Worm (Caenorhabditis elegans): ENCODE measurements around the gene Y37E11AR.7.

The Y37E11AR.7 gene

DNA sequence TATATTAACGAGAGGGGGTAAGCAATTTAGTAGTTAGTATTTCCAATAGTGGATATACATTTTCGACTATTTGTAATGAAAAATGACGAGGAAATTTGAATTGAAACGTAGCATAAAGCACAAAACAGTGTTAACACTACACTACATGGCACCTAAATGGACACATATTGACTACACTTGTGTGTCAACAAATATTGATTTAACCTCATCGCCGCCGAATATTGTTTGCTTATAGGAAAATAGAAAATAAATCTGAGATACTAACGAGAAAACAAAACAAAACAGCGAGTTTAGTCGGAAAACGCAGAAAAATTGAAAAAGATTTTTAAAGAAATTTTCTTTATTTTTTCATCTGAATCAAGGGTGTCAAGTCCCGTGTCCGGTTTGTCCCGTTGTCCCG lies 34.6 kb downstream of the Y37E11AR.7 start:
- no peak for TF ChIP-seq dao-5 (tag; optimal IDR thresholded peaks at IDR 0.05)

DNA sequence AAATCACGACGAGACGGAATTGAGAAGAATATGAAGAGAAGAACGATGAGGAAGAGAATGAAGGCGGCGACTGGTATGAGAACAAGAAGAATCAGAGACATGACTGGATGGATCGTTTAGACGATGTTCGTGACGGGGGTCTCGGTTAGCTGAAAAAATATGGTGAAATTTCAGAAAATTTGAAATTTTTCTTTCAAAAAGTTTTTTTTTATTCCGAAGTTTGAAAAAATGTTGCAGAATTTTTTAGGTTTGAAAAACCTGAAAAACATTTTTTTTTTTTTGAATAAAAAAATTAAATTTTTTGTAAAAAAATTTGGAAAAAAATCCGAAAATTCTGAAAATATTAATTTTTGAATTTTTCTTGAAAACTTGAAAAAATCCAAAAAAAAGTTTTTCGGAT lies 36.2 kb downstream of the Y37E11AR.7 start, which contains the start of gene Y37E11AM.3:
Gene Y37E11AM.3 (minus strand): TSS at position 101 of the 400 bp plus-strand sequence.
- TF ChIP-seq dao-5 (tag; optimal IDR thresholded peaks at IDR 0.05): no peak
- TF ChIP-seq W03F9.2 (tag; optimal IDR thresholded peaks at IDR 0.05): no peak
- no peak for TF ChIP-seq him-1 (tag; optimal IDR thresholded peaks at IDR 0.05)

DNA sequence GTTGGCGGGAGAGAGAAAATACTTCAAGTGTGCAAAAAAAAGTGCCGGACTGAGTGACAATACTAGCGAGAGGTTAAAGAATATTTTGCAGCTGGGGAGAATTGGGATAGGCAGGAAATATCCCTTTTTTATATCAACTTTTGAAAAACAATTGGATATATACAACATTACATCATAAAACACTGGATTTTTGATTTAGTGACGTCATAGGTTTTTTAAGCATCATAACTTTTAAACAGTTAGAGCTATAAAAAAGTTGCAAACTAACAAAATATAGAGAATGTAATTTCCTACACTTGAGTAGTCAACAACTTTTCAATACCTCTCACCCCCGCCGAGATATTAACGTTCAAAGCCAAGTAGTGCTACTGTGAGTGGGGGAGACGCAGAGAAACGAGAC lies 44.5 kb downstream of the Y37E11AR.7 start:
- TF ChIP-seq dao-5 (tag; optimal IDR thresholded peaks at IDR 0.05) (no peak), him-1 (tag; optimal IDR thresholded peaks at IDR 0.05) (no peak), W03F9.2 (tag; optimal IDR thresholded peaks at IDR 0.05) (no peak)

DNA sequence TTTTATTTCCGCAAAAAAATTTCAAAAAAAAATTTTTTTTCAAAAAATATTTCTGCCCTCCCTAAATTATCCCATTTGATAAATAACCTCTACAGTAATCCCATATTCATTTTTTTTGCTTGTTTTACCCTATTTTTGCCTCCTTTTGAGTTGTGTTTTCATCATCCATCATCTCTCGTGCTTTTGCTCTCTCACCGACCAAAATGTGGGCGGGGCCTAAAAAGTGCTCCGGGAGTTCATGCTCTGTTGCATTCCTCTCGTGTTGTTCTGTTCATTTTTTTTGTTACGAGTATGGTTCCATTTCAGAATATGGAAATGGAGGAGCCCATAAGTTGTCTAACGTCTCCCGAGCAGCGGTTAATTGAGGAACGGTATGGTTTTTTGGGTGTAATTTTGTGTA lies 46.1 kb downstream of the Y37E11AR.7 start, which contains the start of gene Y37E11AL.1:
Gene Y37E11AL.1 (plus strand): TSS at position 301 of the 400 bp plus-strand sequence.
- TF ChIP-seq W03F9.2 (tag; optimal IDR thresholded peaks at IDR 0.05) (no peak), dao-5 (tag; optimal IDR thresholded peaks at IDR 0.05) (no peak), him-1 (tag; optimal IDR thresholded peaks at IDR 0.05) (no peak)
